Fruit fly (Drosophila melanogaster): ENCODE data around the gene CG5895.

- TF ChIP-seq EcR (GFP tag; optimal IDR thresholded peaks at IDR 0.05) (no peak), CG9948 (tag; optimal IDR thresholded peaks at IDR 0.05) (no peak), Ets98B (GFP tag; IDR thresholded peaks at IDR 0.05) (no peak), CG12605 (GFP tag; IDR thresholded peaks at IDR 0.05) (no peak), CG14655 (GFP tag; optimal IDR thresholded peaks at IDR 0.05) (no peak), CG8301 (tag; optimal IDR thresholded peaks at IDR 0.05) (no peak), fd96Ca (GFP tag; IDR thresholded peaks at IDR 0.05) (no peak), rn (GFP tag; IDR thresholded peaks at IDR 0.05) (no peak), Pif1A (GFP tag; optimal IDR thresholded peaks at IDR 0.05) (no peak)
Measured at dm6 chr3L:15999358-16000005, 35.8 kb upstream of the CG5895 start.

All from whole organism, pupa.